Fruit fly (Drosophila melanogaster) whole organism, embryonic: Measurements from ENCODE around the gene stumps.
A peak's percentile ranks its signal among the peaks of the same experiment; 100 is the strongest.

Source experiments
- Antp ChIP-seq: fragments of 200-800 bp; sonication (Bioruptor generic); optimal IDR thresholded peaks from 3 replicates; lab custom pipeline; 2016; ENCODE audit warnings: missing biosample characterization, missing genetic modification characterization
- CG10462 ChIP-seq: fragments of 200-800 bp; sonication (Bioruptor generic); optimal IDR thresholded peaks from 2 replicates; lab custom pipeline; 2016; ENCODE audit warnings: missing biosample characterization, missing genetic modification characterization
- CG12155 ChIP-seq: fragments of 200-800 bp; sonication (Bioruptor generic); optimal IDR thresholded peaks from 3 replicates; lab custom pipeline; 2016; ENCODE audit warnings: missing biosample characterization, missing genetic modification characterization
- CG12769 ChIP-seq: fragments of 200-800 bp; sonication (Bioruptor generic); optimal IDR thresholded peaks from 2 replicates; lab custom pipeline; 2019; ENCODE audit warnings: missing biosample characterization, mild to moderate bottlenecking, missing genetic modification characterization, moderate library complexity
- CG12942 ChIP-seq: fragments of 200-800 bp; sonication (Bioruptor generic); optimal IDR thresholded peaks from 3 replicates; lab custom pipeline; 2016; ENCODE audit warnings: missing biosample characterization, missing genetic modification characterization
- CG13775 ChIP-seq: fragments of 200-800 bp; sonication (Bioruptor generic); optimal IDR thresholded peaks from 3 replicates; lab custom pipeline; 2017; ENCODE audit warnings: missing biosample characterization, mild to moderate bottlenecking, missing genetic modification characterization
- CG14014 ChIP-seq: fragments of 200-800 bp; sonication (Bioruptor generic); IDR thresholded peaks from 2 replicates; pipeline ENCODE4 v1.3.6; 2022; ENCODE audit warnings: missing biosample characterization, missing genetic modification characterization
- CG17912 ChIP-seq: fragments of 200-800 bp; sonication (Bioruptor generic); optimal IDR thresholded peaks from 2 replicates; lab custom pipeline; 2018; ENCODE audit warnings: missing biosample characterization, mild to moderate bottlenecking, missing genetic modification characterization
- CG2116 ChIP-seq: fragments of 200-800 bp; sonication (Bioruptor generic); optimal IDR thresholded peaks from 3 replicates; lab custom pipeline; 2018; ENCODE audit warnings: missing biosample characterization, mild to moderate bottlenecking, missing genetic modification characterization
- CG2199 ChIP-seq: fragments of 200-800 bp; sonication (Bioruptor generic); IDR thresholded peaks from 3 replicates; pipeline ENCODE4 v1.3.6; 2022; ENCODE audit warnings: missing biosample characterization, missing genetic modification characterization
- CG2875 ChIP-seq: fragments of 200-800 bp; sonication (Bioruptor generic); optimal IDR thresholded peaks from 2 replicates; lab custom pipeline; 2017; ENCODE audit warnings: missing biosample characterization, mild to moderate bottlenecking, missing genetic modification characterization, missing genetic modification reagents
- CG3281 ChIP-seq: fragments of 200-800 bp; sonication (Bioruptor generic); optimal IDR thresholded peaks from 3 replicates; lab custom pipeline; 2017; ENCODE audit warnings: missing biosample characterization, mild to moderate bottlenecking, missing genetic modification characterization
- CG43689 ChIP-seq: fragments of 200-800 bp; sonication (Bioruptor generic); IDR thresholded peaks from 2 replicates; pipeline ENCODE4 v1.3.6; 2022; ENCODE audit warnings: missing biosample characterization, missing genetic modification characterization
- CG4730 ChIP-seq: fragments of 200-800 bp; sonication (Bioruptor generic); IDR thresholded peaks from 2 replicates; pipeline ENCODE4 v1.3.6; 2022; ENCODE audit warnings: missing biosample characterization, missing genetic modification characterization
- CG5180 ChIP-seq: fragments of 200-800 bp; sonication (Bioruptor generic); optimal IDR thresholded peaks from 3 replicates; lab custom pipeline; 2017; ENCODE audit warnings: missing biosample characterization, missing genetic modification characterization, mild to moderate bottlenecking, moderate library complexity, missing genetic modification reagents
- CG6683 ChIP-seq: fragments of 200-800 bp; sonication (Bioruptor generic); optimal IDR thresholded peaks from 2 replicates; lab custom pipeline; 2017; ENCODE audit warnings: missing biosample characterization, mild to moderate bottlenecking, missing genetic modification characterization, missing genetic modification reagents
- CG7745 ChIP-seq: fragments of 200-800 bp; sonication (Bioruptor generic); optimal IDR thresholded peaks from 2 replicates; lab custom pipeline; 2018; ENCODE audit warnings: missing biosample characterization, mild to moderate bottlenecking, missing genetic modification characterization, moderate library complexity
- CG8089 ChIP-seq: fragments of 200-800 bp; sonication (Bioruptor generic); optimal IDR thresholded peaks from 3 replicates; lab custom pipeline; 2016; ENCODE audit warnings: missing biosample characterization, missing genetic modification characterization
- CkIIα-i1 ChIP-seq: fragments of 200-800 bp; sonication (Bioruptor generic); IDR thresholded peaks from 2 replicates; pipeline ENCODE4 v1.3.6; 2022; ENCODE audit warnings: missing biosample characterization, missing genetic modification characterization
- Dll ChIP-seq: fragments of 200-800 bp; sonication (Bioruptor generic); IDR thresholded peaks from 4 replicates; pipeline ENCODE4 v1.3.6; 2022; ENCODE audit warnings: missing biosample characterization, missing genetic modification characterization; ENCODE audit not compliant: partially characterized antibody
- Fer3 ChIP-seq: fragments of 200-800 bp; sonication (Bioruptor generic); optimal IDR thresholded peaks from 2 replicates; lab custom pipeline; 2018; ENCODE audit warnings: missing biosample characterization, mild to moderate bottlenecking, missing genetic modification characterization, moderate library complexity
- HLH4C ChIP-seq: fragments of 200-800 bp; sonication (Bioruptor generic); IDR thresholded peaks from 3 replicates; pipeline ENCODE4 v1.3.6; 2022; ENCODE audit warnings: missing biosample characterization, missing genetic modification characterization; ENCODE audit not compliant: partially characterized antibody
- Hand ChIP-seq: fragments of 200-800 bp; sonication (Bioruptor generic); optimal IDR thresholded peaks from 2 replicates; lab custom pipeline; 2017; ENCODE audit warnings: mild to moderate bottlenecking, missing biosample characterization, missing genetic modification reagents, missing genetic modification characterization
- HmgD ChIP-seq: fragments of 200-800 bp; sonication (Bioruptor generic); optimal IDR thresholded peaks from 3 replicates; lab custom pipeline; 2016; ENCODE audit warnings: missing biosample characterization, missing genetic modification characterization
- Lhr ChIP-seq: fragments of 200-800 bp; sonication (Bioruptor generic); optimal IDR thresholded peaks from 3 replicates; lab custom pipeline; 2017; ENCODE audit warnings: mild to moderate bottlenecking, missing biosample characterization, missing genetic modification reagents, missing genetic modification characterization
- Mad ChIP-seq: fragments of 200-800 bp; sonication (Bioruptor generic); optimal IDR thresholded peaks from 2 replicates; lab custom pipeline; 2016; ENCODE audit warnings: missing biosample characterization, missing genetic modification characterization
- Meics ChIP-seq: fragments of 200-800 bp; sonication (Bioruptor generic); optimal IDR thresholded peaks from 2 replicates; lab custom pipeline; 2017; ENCODE audit warnings: missing biosample characterization, mild to moderate bottlenecking, missing genetic modification characterization
- NC2β ChIP-seq: fragments of 200-800 bp; sonication (Bioruptor generic); optimal IDR thresholded peaks from 2 replicates; lab custom pipeline; 2016; ENCODE audit warnings: missing biosample characterization, missing genetic modification characterization
- Vsx1 ChIP-seq: fragments of 200-800 bp; sonication (Bioruptor generic); optimal IDR thresholded peaks from 2 replicates; lab custom pipeline; 2017; ENCODE audit warnings: missing biosample characterization, mild to moderate bottlenecking, missing genetic modification characterization, missing genetic modification reagents
- Xbp1 ChIP-seq: fragments of 200-800 bp; sonication (Bioruptor generic); optimal IDR thresholded peaks from 3 replicates; lab custom pipeline; 2016; ENCODE audit warnings: missing biosample characterization, mild to moderate bottlenecking, missing genetic modification characterization
- abd-A ChIP-seq: fragments of 200-800 bp; sonication (Bioruptor generic); optimal IDR thresholded peaks from 3 replicates; lab custom pipeline; 2019; ENCODE audit warnings: missing biosample characterization, mild to moderate bottlenecking, missing genetic modification characterization, moderate library complexity
- bcd ChIP-seq: fragments of 200-800 bp; sonication (Bioruptor generic); optimal IDR thresholded peaks from 2 replicates; lab custom pipeline; 2017; ENCODE audit warnings: missing biosample characterization, mild to moderate bottlenecking, missing genetic modification characterization
- chinmo ChIP-seq: fragments of 200-800 bp; sonication (Bioruptor generic); IDR thresholded peaks from 4 replicates; pipeline ENCODE4 v1.3.6; 2022; ENCODE audit warnings: missing biosample characterization, missing genetic modification characterization; ENCODE audit not compliant: partially characterized antibody
- crol ChIP-seq: fragments of 200-800 bp; sonication (Bioruptor generic); IDR thresholded peaks from 2 replicates; pipeline ENCODE4 v1.3.6; 2022; ENCODE audit warnings: missing biosample characterization, missing genetic modification characterization
- dan ChIP-seq: fragments of 200-800 bp; sonication (Bioruptor generic); IDR thresholded peaks from 2 replicates; pipeline ENCODE4 v1.3.6; 2022; ENCODE audit warnings: missing biosample characterization, missing genetic modification characterization
- eve ChIP-seq, 2 experiments: fragments of >200 bp; optimal IDR thresholded peaks; 2 replicates each; lab custom pipeline; 2017; ENCODE audit warnings: missing biosample characterization in 2 of 2, missing genetic modification characterization in 2 of 2
- fd102C ChIP-seq: fragments of 200-800 bp; sonication (Bioruptor generic); optimal IDR thresholded peaks from 2 replicates; lab custom pipeline; 2018; ENCODE audit warnings: missing biosample characterization, mild to moderate bottlenecking, missing genetic modification characterization, moderate library complexity
- fd64A ChIP-seq: fragments of 200-800 bp; sonication (Bioruptor generic); optimal IDR thresholded peaks from 3 replicates; lab custom pipeline; 2018; ENCODE audit warnings: missing biosample characterization, mild to moderate bottlenecking, missing genetic modification characterization
- gfzf ChIP-seq: fragments of 200-800 bp; sonication (Bioruptor generic); optimal IDR thresholded peaks from 2 replicates; lab custom pipeline; 2016; ENCODE audit warnings: missing biosample characterization, mild to moderate bottlenecking, missing genetic modification characterization, moderate library complexity
- sens-2 ChIP-seq: fragments of 200-800 bp; sonication (Bioruptor generic); IDR thresholded peaks from 2 replicates; pipeline ENCODE4 v1.3.6; 2022; ENCODE audit warnings: missing biosample characterization, missing genetic modification characterization
- sisA ChIP-seq: fragments of 200-800 bp; sonication (Bioruptor generic); IDR thresholded peaks from 2 replicates; pipeline ENCODE4 v1.3.6; 2022; ENCODE audit warnings: missing biosample characterization, missing genetic modification characterization
- slou ChIP-seq: fragments of 200-800 bp; sonication (Bioruptor generic); optimal IDR thresholded peaks from 3 replicates; lab custom pipeline; 2016; ENCODE audit warnings: missing biosample characterization, missing genetic modification characterization
- so ChIP-seq: fragments of 200-800 bp; sonication (Bioruptor generic); IDR thresholded peaks from 3 replicates; pipeline ENCODE4 v1.3.6; 2022; ENCODE audit warnings: missing biosample characterization, missing genetic modification characterization
- trh ChIP-seq: fragments of 200-800 bp; sonication (Bioruptor generic); optimal IDR thresholded peaks from 2 replicates; lab custom pipeline; 2016; ENCODE audit warnings: missing biosample characterization, missing genetic modification characterization
- ttk ChIP-seq: fragments of 200-800 bp; sonication (Bioruptor generic); IDR thresholded peaks from 2 replicates; pipeline ENCODE4 v2.1.2; 2022; ENCODE audit warnings: missing biosample characterization, missing genetic modification characterization
- tx ChIP-seq: fragments of 200-800 bp; sonication (Bioruptor generic); optimal IDR thresholded peaks from 2 replicates; lab custom pipeline; 2016; ENCODE audit warnings: missing biosample characterization, missing genetic modification characterization
- vnd ChIP-seq: fragments of 200-800 bp; sonication (Bioruptor generic); IDR thresholded peaks from 3 replicates; pipeline ENCODE4 v1.3.6; 2022; ENCODE audit warnings: missing biosample characterization, missing genetic modification characterization; ENCODE audit not compliant: partially characterized antibody

Gene stumps

dm6 chr3R:14654976-14655896 lies 78.2 kb downstream of the stumps start (continued):
- TF ChIP-seq Mad (GFP tag; lab: Kevin White, UChicago) (peak; percentile 89), ttk (GFP tag; lab: Robert Waterston, UW) (peak; percentile 88), vnd (no peak; the same call in 2 of the 3 replicates), NC2β (GFP tag; lab: Kevin White, UChicago) (peak; percentile 92), Vsx1 (GFP tag; lab: Kevin White, UChicago) (peak; percentile 86), CG10462 (GFP tag; lab: Kevin White, UChicago) (peak; percentile 90), sens-2 (peak; percentile 88), CG2199 (GFP tag; lab: Robert Waterston, UW) (peak; percentile 78; the same call in 2 of the 3 replicates), CG4730 (GFP tag; lab: Robert Waterston, UW) (peak; percentile 82), CG6683 (peak; percentile 86), Xbp1 (GFP tag; lab: Kevin White, UChicago) (peak; percentile 93), CG17912 (peak; percentile 80), CG3281 (GFP tag; lab: Kevin White, UChicago) (peak; percentile 96), Dll (GFP tag; lab: Robert Waterston, UW) (peak; percentile 70; the same call in 2 of the 4 replicates), fd102C (peak; percentile 43), CG5180 (GFP tag; lab: Kevin White, UChicago) (peak; percentile 85), slou (GFP tag; lab: Kevin White, UChicago) (peak; percentile 49), Hand (peak; percentile 93), CG12942 (GFP tag; lab: Kevin White, UChicago) (peak; percentile 84), so (GFP tag; lab: Robert Waterston, UW) (peak; percentile 94), CG7745 (tag; lab: Kevin White, UChicago) (peak; percentile 68), CG43689 (GFP tag; lab: Robert Waterston, UW) (peak; percentile 79), HLH4C (GFP tag; lab: Robert Waterston, UW) (peak; percentile 49; the same call in 2 of the 3 replicates), Lhr (peak; percentile 64), CG8089 (GFP tag; lab: Kevin White, UChicago) (peak; percentile 89), gfzf (no peak), sisA (GFP tag; lab: Robert Waterston, UW) (peak; percentile 88), Antp (GFP tag; lab: Kevin White, UChicago) (peak; percentile 88), HmgD (GFP tag; lab: Kevin White, UChicago) (peak; percentile 87), eve (GFP tag; optimal IDR thresholded peaks at IDR 0.05; lab: Kevin White, UChicago) (no peak), Fer3 (tag; lab: Kevin White, UChicago) (peak; percentile 94), tx (GFP tag; lab: Kevin White, UChicago) (peak; percentile 78), CkIIα-i1 (GFP tag; lab: Robert Waterston, UW) (0 out of 2 replicates have a peak, but pooled peaks have one; percentile 37), CG12155 (GFP tag; lab: Kevin White, UChicago) (peak; percentile 87), crol (no peak), CG2875 (GFP tag; lab: Kevin White, UChicago) (peak; percentile 89), trh (GFP tag; lab: Kevin White, UChicago) (peak; percentile 76), CG2116 (GFP tag; lab: Kevin White, UChicago) (peak; percentile 69), chinmo (GFP tag; lab: Robert Waterston, UW) (peak; percentile 82; the same call in 3 of the 4 replicates), CG13775 (GFP tag; lab: Kevin White, UChicago) (peak; percentile 92), Meics (GFP tag; lab: Kevin White, UChicago) (peak; percentile 95), CG12769 (tag; lab: Kevin White, UChicago) (peak; percentile 96), bcd (GFP tag; lab: Kevin White, UChicago) (peak; percentile 93), abd-A (peak; percentile 56), CG14014 (GFP tag; lab: Robert Waterston, UW) (peak; percentile 94), fd64A (GFP tag; lab: Kevin White, UChicago) (peak; percentile 86), dan (GFP tag; lab: Robert Waterston, UW) (no peak; the same call in 1 of the 2 replicates)
